Fruit fly (Drosophila melanogaster): ENCODE results near the gene Smg5.

Gene Smg5

dm6 chr2L:13893439-13893838, 11.0 kb downstream of the Smg5 start (continued):
- TF ChIP-seq bsh (GFP tag; optimal IDR thresholded peaks at IDR 0.05) (peak in 1 of 2 experiments; percentile 40), nerfin-1 (tag; optimal IDR thresholded peaks at IDR 0.05) (peak; percentile 4), CG13296 (GFP tag; optimal IDR thresholded peaks at IDR 0.05) (peak; percentile 11), CG14050 (GFP tag; IDR thresholded peaks at IDR 0.05) (no peak), CG8944 (GFP tag; optimal IDR thresholded peaks at IDR 0.05) (no peak), CG34422 (GFP tag; IDR thresholded peaks at IDR 0.05) (0 out of 3 replicates have a peak, but pooled peaks have one; percentile 37), gcm (GFP tag; optimal IDR thresholded peaks at IDR 0.05) (peak; percentile 60), sens-2 (GFP tag; IDR thresholded peaks at IDR 0.05) (no peak), dm (GFP tag; optimal IDR thresholded peaks at IDR 0.05) (no peak), CG33213 (GFP tag; optimal IDR thresholded peaks at IDR 0.05) (no peak), Oli (tag; optimal IDR thresholded peaks at IDR 0.05) (peak; percentile 30), CG12391 (tag; optimal IDR thresholded peaks at IDR 0.05) (peak; percentile 44), Atf3 (GFP tag; optimal IDR thresholded peaks at IDR 0.05) (no peak), dysf (GFP tag; IDR thresholded peaks at IDR 0.05) (no peak), CG7928 (GFP tag; optimal IDR thresholded peaks at IDR 0.05) (no peak), CG10209 (GFP tag; optimal IDR thresholded peaks at IDR 0.05) (no peak), D (optimal IDR thresholded peaks at IDR 0.05) (no peak), D (GFP tag; optimal IDR thresholded peaks at IDR 0.05) (peak; percentile 54), CG9437 (GFP tag; optimal IDR thresholded peaks at IDR 0.05) (peak; percentile 9), CG18011 (GFP tag; optimal IDR thresholded peaks at IDR 0.05) (no peak), CG17829 (tag; optimal IDR thresholded peaks at IDR 0.05) (peak; percentile 40), CG14710 (tag; optimal IDR thresholded peaks at IDR 0.05) (peak; percentile 40), lola (GFP tag; optimal IDR thresholded peaks at IDR 0.05) (peak in 1 of 3 experiments; percentile 29), Antp (GFP tag; optimal IDR thresholded peaks at IDR 0.05) (no peak), Drgx (GFP tag; IDR thresholded peaks at IDR 0.05) (0 out of 2 replicates have a peak, but pooled peaks have one; percentile 20), fd96Cb (tag; optimal IDR thresholded peaks at IDR 0.05) (peak; percentile 41), Fer1 (GFP tag; optimal IDR thresholded peaks at IDR 0.05) (peak; percentile 58), Med (GFP tag) (peak; percentile 32), dimm (GFP tag; IDR thresholded peaks at IDR 0.05) (0 out of 2 replicates have a peak, but pooled peaks have one; percentile 26), CG8388 (GFP tag; optimal IDR thresholded peaks at IDR 0.05) (peak; percentile 28), CG6689 (GFP tag; IDR thresholded peaks at IDR 0.05) (peak; percentile 37), CG11696 (GFP tag; IDR thresholded peaks at IDR 0.05) (peak; percentile 86), knrl (GFP tag; IDR thresholded peaks at IDR 0.05; ENCODE audit: partially characterized antibody) (no peak), CG17802 (tag; optimal IDR thresholded peaks at IDR 0.05) (no peak), Ptx1 (GFP tag; IDR thresholded peaks at IDR 0.05) (0 out of 2 replicates have a peak, but pooled peaks have one; percentile 35), trem (tag; optimal IDR thresholded peaks at IDR 0.05) (peak; percentile 44), lmd (GFP tag; IDR thresholded peaks at IDR 0.05) (peak; percentile 16; the same call in 1 of the 2 replicates), CG8089 (GFP tag; optimal IDR thresholded peaks at IDR 0.05) (no peak), NfI (GFP tag; optimal IDR thresholded peaks at IDR 0.05) (no peak), onecut (GFP tag; IDR thresholded peaks at IDR 0.05) (no peak), disco-r (GFP tag; optimal IDR thresholded peaks at IDR 0.05) (no peak), nau (GFP tag; optimal IDR thresholded peaks at IDR 0.05) (no peak), CG12744 (GFP tag; optimal IDR thresholded peaks at IDR 0.05) (no peak), CG4424 (GFP tag; optimal IDR thresholded peaks at IDR 0.05) (peak; percentile 46), CG7839 (tag; optimal IDR thresholded peaks at IDR 0.05) (no peak), ttk (GFP tag; IDR thresholded peaks at IDR 0.05) (no peak), CG11398 (GFP tag; optimal IDR thresholded peaks at IDR 0.05) (no peak), sr (GFP tag; IDR thresholded peaks at IDR 0.05) (no peak), usp (GFP tag; optimal IDR thresholded peaks at IDR 0.05) (no peak), CG11456 (GFP tag; IDR thresholded peaks at IDR 0.05) (no peak), CkIIα-i1 (GFP tag; IDR thresholded peaks at IDR 0.05) (no peak)

Data from whole organism, embryonic.